Worm (Caenorhabditis elegans): ENCODE data around the gene rsp-4.

rsp-4 gene

ce11 chrII:5389831-5390323 is 1.2 kb upstream of the rsp-4 start, which contains the start of gene ndx-6 (continued):
- peak in 1 of 2 experiments; percentile 52 for TF ChIP-seq let-607 (tag; optimal IDR thresholded peaks at IDR 0.05)
- no peak for TF ChIP-seq ccch-3 (GFP tag; optimal IDR thresholded peaks at IDR 0.05)

DNA sequence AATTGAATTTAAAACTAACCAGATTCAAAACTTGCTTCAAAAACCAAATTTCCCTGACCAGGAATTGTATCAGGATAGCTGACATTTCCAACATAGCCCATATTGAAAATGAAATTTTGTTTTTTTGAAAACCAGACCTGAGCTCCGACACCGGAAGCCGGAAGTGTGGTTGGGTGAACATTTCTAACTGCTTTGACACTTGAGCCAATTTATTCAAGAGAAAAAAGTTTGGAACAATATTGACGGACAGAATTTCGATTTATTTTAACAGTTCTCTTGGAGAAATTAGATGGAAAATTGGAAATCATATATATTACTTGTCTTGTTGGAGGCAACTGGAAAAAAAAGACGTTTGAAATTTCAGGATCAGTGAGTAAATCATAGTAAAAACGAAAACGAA is 1.4 kb downstream of the rsp-4 start, which contains the start of gene ccpp-6:
TSS of gene ccpp-6 (minus strand) at position 101 of the 400 bp plus-strand sequence.
- 0 out of 2 replicates have a peak, but pooled peaks have one; percentile 42 for TF ChIP-seq madf-3 (GFP tag; IDR thresholded peaks at IDR 0.05)
- TF ChIP-seq atf-7 (tag; optimal IDR thresholded peaks at IDR 0.05): no peak
- TF ChIP-seq T26A5.8 (tag; optimal IDR thresholded peaks at IDR 0.05): no peak
- TF ChIP-seq Y95B8A.8 (GFP tag; IDR thresholded peaks at IDR 0.05): peak; percentile 36; the same call in 1 of the 2 replicates
- TF ChIP-seq Y53G8AR.9 (GFP tag; conservative IDR thresholded peaks at IDR 0.05): 0 out of 2 replicates have a peak, but pooled peaks have one; percentile 11
- TF ChIP-seq B0336.3 (GFP tag; IDR thresholded peaks at IDR 0.05): peak; percentile 40; the same call in 1 of the 2 replicates
- TF ChIP-seq hsf-1 (GFP tag; IDR thresholded peaks at IDR 0.05): 0 out of 2 replicates have a peak, but pooled peaks have one; percentile 22
- TF ChIP-seq him-1 (tag; optimal IDR thresholded peaks at IDR 0.05): peak; percentile 23

- no peak for TF ChIP-seq F49E8.2 (tag; optimal IDR thresholded peaks at IDR 0.05; ENCODE audit: insufficient read depth)
- 0 out of 2 replicates have a peak, but pooled peaks have one; percentile 8 for TF ChIP-seq nfyb-1 (GFP tag; IDR thresholded peaks at IDR 0.05)
- TF ChIP-seq hrde-1 (tag; optimal IDR thresholded peaks at IDR 0.05; ENCODE audit: borderline replicate concordance): peak; percentile 53
- TF ChIP-seq B0336.3 (GFP tag; IDR thresholded peaks at IDR 0.05): no peak
- TF ChIP-seq Y79H2A.3 (GFP tag; conservative IDR thresholded peaks at IDR 0.05): no peak
Observed at ce11 chrII:5384282-5384681, 4.4 kb downstream of the rsp-4 start.

DNA sequence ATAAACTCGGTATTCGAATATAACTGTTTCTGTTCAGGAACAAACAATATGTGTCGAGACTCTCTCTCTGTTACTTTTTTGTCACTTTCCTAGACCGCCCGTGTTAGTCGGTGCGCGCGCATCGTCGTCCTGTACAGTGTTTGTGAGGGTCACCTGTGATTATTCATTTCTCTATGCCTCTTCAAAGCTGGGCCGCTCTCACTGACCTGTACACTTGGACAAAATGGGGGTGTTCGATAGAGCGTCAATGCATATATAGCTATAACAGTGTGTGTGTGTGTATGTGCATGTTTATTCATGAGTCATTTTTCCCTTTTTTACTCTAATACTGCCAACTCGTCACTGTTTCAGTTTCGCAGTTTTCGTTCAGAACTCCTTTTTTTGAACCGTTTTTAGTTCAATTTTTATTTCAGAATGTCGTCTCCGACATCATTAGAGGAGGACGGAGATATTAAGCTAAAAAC is 9.0 kb downstream of the rsp-4 start, which contains the start of gene pkc-3:
TSS of gene pkc-3 (plus strand) at position 414 of the 464 bp plus-strand sequence.
- TF ChIP-seq somi-1 (GFP tag; optimal IDR thresholded peaks at IDR 0.05): no peak
- no peak for TF ChIP-seq Y67H2A.10 (GFP tag; conservative IDR thresholded peaks at IDR 0.05)
- TF ChIP-seq F49E8.2 (tag; optimal IDR thresholded peaks at IDR 0.05; ENCODE audit: insufficient read depth): peak; percentile 28
- peak; percentile 37 for TF ChIP-seq F22D6.2 (tag; optimal IDR thresholded peaks at IDR 0.05)
- peak; percentile 44 for TF ChIP-seq dpff-1 (tag; optimal IDR thresholded peaks at IDR 0.05)
- TF ChIP-seq sptf-2 (GFP tag; optimal IDR thresholded peaks at IDR 0.05): no peak
- no peak for TF ChIP-seq nfya-1 (tag; optimal IDR thresholded peaks at IDR 0.05; ENCODE audit: borderline replicate concordance, insufficient read depth)
- TF ChIP-seq F10E7.11 (tag; optimal IDR thresholded peaks at IDR 0.05): no peak
- TF ChIP-seq him-1 (tag; optimal IDR thresholded peaks at IDR 0.05): no peak
- TF ChIP-seq mcd-1 (GFP tag; IDR thresholded peaks at IDR 0.05): peak; percentile 47; the same call in 1 of the 2 replicates
- TF ChIP-seq hmg-1.2 (GFP tag; IDR thresholded peaks at IDR 0.05): peak; percentile 59
- TF ChIP-seq F37B4.10 (GFP tag; IDR thresholded peaks at IDR 0.05): 0 out of 2 replicates have a peak, but pooled peaks have one; percentile 7
- TF ChIP-seq ztf-28 (GFP tag; IDR thresholded peaks at IDR 0.05): no peak
- peak; percentile 87 for TF ChIP-seq attf-5 (GFP tag; optimal IDR thresholded peaks at IDR 0.05)
- TF ChIP-seq zim-3 (tag; optimal IDR thresholded peaks at IDR 0.05): no peak
- peak; percentile 82 for TF ChIP-seq chd-7 (tag; optimal IDR thresholded peaks at IDR 0.05)
- peak; percentile 72 for TF ChIP-seq lin-26 (GFP tag; IDR thresholded peaks at IDR 0.05)
- no peak for TF ChIP-seq K11D2.4 (GFP tag; IDR thresholded peaks at IDR 0.05)
- peak; percentile 51 for TF ChIP-seq ztf-26 (tag; optimal IDR thresholded peaks at IDR 0.05)
- TF ChIP-seq ama-1 (optimal IDR thresholded peaks at IDR 0.05): peak; percentile 79
- TF ChIP-seq ama-1 (GFP tag; optimal IDR thresholded peaks at IDR 0.05): no peak
- TF ChIP-seq rec-8 (tag; optimal IDR thresholded peaks at IDR 0.05): no peak
- no peak for TF ChIP-seq F55B11.4 (tag; optimal IDR thresholded peaks at IDR 0.05; ENCODE audit: borderline replicate concordance, insufficient read depth)
- TF ChIP-seq bed-2 (GFP tag; IDR thresholded peaks at IDR 0.05): no peak
- TF ChIP-seq madf-6 (GFP tag; IDR thresholded peaks at IDR 0.05): peak; percentile 70; the same call in 1 of the 2 replicates
- TF ChIP-seq T26A5.8 (tag; optimal IDR thresholded peaks at IDR 0.05): no peak
- peak; percentile 58 for TF ChIP-seq pbrm-1 (GFP tag; IDR thresholded peaks at IDR 0.05)
- TF ChIP-seq ceh-27 (GFP tag; optimal IDR thresholded peaks at IDR 0.05): peak; percentile 65
- no peak for TF ChIP-seq sea-2 (GFP tag; IDR thresholded peaks at IDR 0.05)
- no peak for TF ChIP-seq F57A8.1 (GFP tag; optimal IDR thresholded peaks at IDR 0.05)
- TF ChIP-seq nhr-179 (tag; optimal IDR thresholded peaks at IDR 0.05): no peak

All from whole organism, young adult.